Worm (Caenorhabditis elegans) whole organism, late embryonic: Measurements from ENCODE around the gene ZK673.1.
"Not testable (repeated sequence)": the region's sequence is repeated elsewhere in the genome, so short reads cannot be mapped to it uniquely, and the experiment has no call there.

Experiments used
- Y22D7AL.16 ChIP-seq: sonication (generic microtip); optimal IDR thresholded peaks from 2 replicates; lab custom pipeline; 2016; ENCODE audit warnings: missing genetic modification characterization, missing compliant biosample characterization
- ama-1 ChIP-seq: fragments of 150-350 bp; optimal IDR thresholded peaks from 2 replicates; lab custom pipeline; 2014
- ceh-31 ChIP-seq: sonication (generic microtip); optimal IDR thresholded peaks from 2 replicates; lab custom pipeline; 2016; ENCODE audit warnings: missing genetic modification characterization, missing compliant biosample characterization
- dve-1 ChIP-seq: sonication (generic microtip); optimal IDR thresholded peaks from 2 replicates; lab custom pipeline; 2017; ENCODE audit warnings: antibody characterized with exemption, mild to moderate bottlenecking, missing genetic modification characterization, missing compliant biosample characterization
- fkh-10 ChIP-seq: fragments of 150-350 bp; optimal IDR thresholded peaks from 2 replicates; lab custom pipeline; 2014; ENCODE audit warnings: missing biosample characterization, missing genetic modification reagents, missing genetic modification characterization
- nhr-11 ChIP-seq: fragments of 150-350 bp; optimal IDR thresholded peaks from 2 replicates; lab custom pipeline; 2014; ENCODE audit warnings: missing biosample characterization, missing genetic modification characterization
- pha-4 ChIP-seq: fragments of 150-350 bp; optimal IDR thresholded peaks from 2 replicates; lab custom pipeline; 2018; ENCODE audit warnings: missing biosample characterization, missing genetic modification reagents, missing genetic modification characterization
- sdc-2 ChIP-seq: sonication (generic microtip); optimal IDR thresholded peaks from 2 replicates; lab custom pipeline; 2016; ENCODE audit warnings: missing genotype, missing genetic modification characterization, missing compliant biosample characterization
- syd-9 ChIP-seq: sonication (generic microtip); optimal IDR thresholded peaks from 2 replicates; lab custom pipeline; 2016; ENCODE audit warnings: mild to moderate bottlenecking, missing genetic modification characterization, moderate library complexity, missing compliant biosample characterization
- ttx-3 ChIP-seq: sonication (generic microtip); optimal IDR thresholded peaks from 2 replicates; lab custom pipeline; 2016; ENCODE audit warnings: missing genetic modification reagents, missing genetic modification characterization, missing compliant biosample characterization

DNA sequence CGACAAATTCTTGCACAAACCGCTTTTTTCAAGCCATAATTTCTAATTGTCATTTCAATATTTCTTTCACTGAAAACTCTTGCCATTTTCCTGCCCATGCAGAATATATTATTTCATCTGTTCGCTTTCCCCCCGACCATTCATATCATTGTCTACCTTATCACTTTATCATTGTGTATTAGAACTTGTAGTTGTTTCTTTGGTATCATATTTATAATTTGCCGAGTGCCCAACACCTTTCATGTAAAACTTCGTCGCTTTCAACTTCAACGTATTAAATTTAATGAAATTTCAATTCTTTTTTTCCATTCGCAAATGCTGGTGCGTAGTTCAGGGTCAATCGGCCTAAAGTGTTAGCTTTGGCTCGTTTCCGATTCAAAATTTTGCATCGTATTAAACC is at the start of gene ZK673.1:
- TF ChIP-seq Y22D7AL.16; syd-9 (tag; lab: Kevin White, UChicago); ttx-3 (tag; lab: Kevin White, UChicago); sdc-2; nhr-11 (tag; lab: Kevin White, UChicago); ama-1; pha-4; ceh-31 (tag; lab: Kevin White, UChicago); dve-1; fkh-10 (GFP tag; lab: Kevin White, UChicago): not testable (repeated sequence)
